Worm (Caenorhabditis elegans) whole organism, young adult: Measurements from ENCODE around the gene F49C5.11.
A peak's percentile ranks its signal among the peaks of the same experiment; 100 is the strongest.

Experiments
- B0019.2 ChIP-seq: fragments of 200-800 bp; sonication (Bioruptor generic); conservative IDR thresholded peaks from 2 replicates; pipeline ENCODE4 v1.3.6; 2022; ENCODE audit warnings: missing genetic modification reagents, missing genetic modification characterization, missing compliant biosample characterization
- B0035.1 ChIP-seq: sonication (generic microtip); optimal IDR thresholded peaks from 2 replicates; lab custom pipeline; 2016; ENCODE audit warnings: missing genetic modification characterization, mild to moderate bottlenecking, missing compliant biosample characterization, missing genotype, missing genetic modification reagents
- C06A6.2 ChIP-seq: fragments of 200-800 bp; sonication (Bioruptor generic); conservative IDR thresholded peaks from 2 replicates; pipeline ENCODE4 v1.3.6; 2022; ENCODE audit warnings: missing genetic modification characterization, missing compliant biosample characterization
- D2030.7 ChIP-seq: fragments of 200-800 bp; sonication (Bioruptor generic); IDR thresholded peaks from 2 replicates; pipeline ENCODE4 v1.3.6; 2022; ENCODE audit warnings: missing genetic modification reagents, missing genetic modification characterization, missing compliant biosample characterization
- F52B5.7 ChIP-seq: sonication (generic microtip); optimal IDR thresholded peaks from 2 replicates; lab custom pipeline; 2016; ENCODE audit warnings: mild to moderate bottlenecking, missing genetic modification characterization, missing compliant biosample characterization
- F57C9.4 ChIP-seq: sonication (generic microtip); optimal IDR thresholded peaks from 2 replicates; lab custom pipeline; 2017; ENCODE audit warnings: mild to moderate bottlenecking, missing genetic modification characterization, missing compliant biosample characterization
- T26A5.8 ChIP-seq: sonication (generic microtip); optimal IDR thresholded peaks from 2 replicates; lab custom pipeline; 2016; ENCODE audit warnings: missing genetic modification characterization, missing compliant biosample characterization
- Y67H2A.10 ChIP-seq: fragments of 200-800 bp; sonication (Bioruptor generic); conservative IDR thresholded peaks from 2 replicates; pipeline ENCODE4 v1.3.6; 2022; ENCODE audit warnings: missing genetic modification reagents, missing genetic modification characterization, missing compliant biosample characterization
- Y79H2A.3 ChIP-seq: fragments of 200-800 bp; sonication (Bioruptor generic); conservative IDR thresholded peaks from 2 replicates; pipeline ENCODE4 v1.3.6; 2022; ENCODE audit warnings: missing genetic modification reagents, missing genetic modification characterization, missing compliant biosample characterization
- ama-1 ChIP-seq, 3 experiments: fragments of 150-350 bp in 1 of 3; sonication (generic microtip) in 2 of 3; optimal IDR thresholded peaks; 2 replicates each; lab custom pipeline; 2014 to 2018; ENCODE audit warnings: missing biosample characterization in 2 of 3, missing genetic modification characterization in 2 of 3, missing genetic modification reagents in 2 of 3
- athp-1 ChIP-seq: sonication (generic microtip); optimal IDR thresholded peaks from 2 replicates; lab custom pipeline; 2017; ENCODE audit warnings: mild to moderate bottlenecking, missing genetic modification characterization, missing compliant biosample characterization
- bed-1 ChIP-seq: fragments of 200-800 bp; sonication (Bioruptor generic); IDR thresholded peaks from 2 replicates; pipeline ENCODE4 v1.3.6; 2022; ENCODE audit warnings: missing genetic modification reagents, missing genetic modification characterization, missing compliant biosample characterization
- ceh-27 ChIP-seq: fragments of 200-800 bp; sonication (Bioruptor generic); optimal IDR thresholded peaks from 2 replicates; lab custom pipeline; 2018; ENCODE audit warnings: mild to moderate bottlenecking, missing genetic modification characterization, moderate library complexity, missing compliant biosample characterization
- ceh-91 ChIP-seq: fragments of 200-800 bp; sonication (Bioruptor generic); IDR thresholded peaks from 2 replicates; pipeline ENCODE4 v1.3.6; 2022; ENCODE audit warnings: missing genetic modification reagents, missing genetic modification characterization, missing compliant biosample characterization
- die-1 ChIP-seq: sonication (generic microtip); optimal IDR thresholded peaks from 2 replicates; lab custom pipeline; 2016; ENCODE audit warnings: missing genotype, mild to moderate bottlenecking, missing genetic modification characterization, missing compliant biosample characterization
- dpff-1 ChIP-seq: sonication (generic microtip); optimal IDR thresholded peaks from 2 replicates; lab custom pipeline; 2017; ENCODE audit warnings: mild to moderate bottlenecking, missing genetic modification characterization, missing compliant biosample characterization
- efl-1 ChIP-seq: fragments of 150-350 bp; optimal IDR thresholded peaks from 2 replicates; lab custom pipeline; 2014; ENCODE audit warnings: missing biosample characterization, missing genetic modification reagents, missing genetic modification characterization
- egl-18 ChIP-seq: fragments of 200-800 bp; sonication (Bioruptor generic); IDR thresholded peaks from 2 replicates; pipeline ENCODE4 v1.3.6; 2022; ENCODE audit warnings: missing genetic modification reagents, missing genetic modification characterization, missing compliant biosample characterization
- ets-4 ChIP-seq: fragments of 200-800 bp; sonication (Bioruptor generic); optimal IDR thresholded peaks from 2 replicates; lab custom pipeline; 2018; ENCODE audit warnings: mild to moderate bottlenecking, missing genetic modification characterization, missing compliant biosample characterization
- gei-17 ChIP-seq: fragments of 200-800 bp; sonication (Bioruptor generic); optimal IDR thresholded peaks from 2 replicates; lab custom pipeline; 2018; ENCODE audit warnings: mild to moderate bottlenecking, missing genetic modification characterization, missing compliant biosample characterization
- hlh-12 ChIP-seq: sonication (generic microtip); optimal IDR thresholded peaks from 2 replicates; lab custom pipeline; 2016; ENCODE audit warnings: missing genetic modification characterization, missing compliant biosample characterization
- hlh-26 ChIP-seq: fragments of 200-800 bp; sonication (Bioruptor generic); conservative IDR thresholded peaks from 2 replicates; pipeline ENCODE4 v1.3.6; 2022; ENCODE audit warnings: missing genetic modification reagents, missing genetic modification characterization, missing compliant biosample characterization
- hmg-1.2 ChIP-seq: fragments of 200-800 bp; sonication (Bioruptor generic); IDR thresholded peaks from 2 replicates; pipeline ENCODE4 v1.3.6; 2022; ENCODE audit warnings: missing genetic modification reagents, missing genetic modification characterization, missing compliant biosample characterization
- hsf-1 ChIP-seq: fragments of 200-800 bp; sonication (Bioruptor generic); IDR thresholded peaks from 2 replicates; pipeline ENCODE4 v1.3.6; 2022; ENCODE audit warnings: missing genetic modification reagents, missing genetic modification characterization, missing compliant biosample characterization
- lag-1 ChIP-seq: fragments of 200-800 bp; sonication (Bioruptor generic); IDR thresholded peaks from 2 replicates; pipeline ENCODE4 v1.3.6; 2022; ENCODE audit warnings: missing genetic modification reagents, missing genetic modification characterization, missing compliant biosample characterization
- lin-40 ChIP-seq: sonication (generic microtip); optimal IDR thresholded peaks from 2 replicates; lab custom pipeline; 2016; ENCODE audit warnings: missing genetic modification characterization, mild to moderate bottlenecking, missing compliant biosample characterization, missing genotype, missing genetic modification reagents
- lin-54 ChIP-seq: fragments of 200-800 bp; sonication (Bioruptor generic); optimal IDR thresholded peaks from 2 replicates; lab custom pipeline; 2018; ENCODE audit warnings: mild to moderate bottlenecking, missing genetic modification characterization, missing compliant biosample characterization
- lsl-1 ChIP-seq: fragments of 200-800 bp; sonication (Bioruptor generic); optimal IDR thresholded peaks from 2 replicates; lab custom pipeline; 2018; ENCODE audit warnings: mild to moderate bottlenecking, missing genetic modification characterization, moderate library complexity, missing compliant biosample characterization
- madf-10 ChIP-seq: sonication (generic microtip); optimal IDR thresholded peaks from 2 replicates; lab custom pipeline; 2016; ENCODE audit warnings: mild to moderate bottlenecking, missing genetic modification characterization, missing compliant biosample characterization
- madf-3 ChIP-seq: fragments of 200-800 bp; sonication (Bioruptor generic); IDR thresholded peaks from 2 replicates; pipeline ENCODE4 v1.3.6; 2022; ENCODE audit warnings: missing genetic modification reagents, missing genetic modification characterization, missing compliant biosample characterization
- nfya-1 ChIP-seq: sonication (generic microtip); optimal IDR thresholded peaks from 2 replicates; lab custom pipeline; 2017; ENCODE audit warnings: antibody characterized with exemption, missing compliant biosample characterization, missing genetic modification characterization, borderline replicate concordance; ENCODE audit not compliant: insufficient read depth
- nfya-2 ChIP-seq: fragments of 200-800 bp; sonication (Bioruptor generic); IDR thresholded peaks from 2 replicates; pipeline ENCODE4 v1.3.6; 2022; ENCODE audit warnings: missing genetic modification reagents, missing genetic modification characterization, missing compliant biosample characterization
- nfyb-1 ChIP-seq: fragments of 200-800 bp; sonication (Bioruptor generic); IDR thresholded peaks from 2 replicates; pipeline ENCODE4 v1.3.6; 2022; ENCODE audit warnings: missing genetic modification reagents, missing genetic modification characterization, missing compliant biosample characterization
- nhr-120 ChIP-seq: fragments of 200-800 bp; sonication (Bioruptor generic); IDR thresholded peaks from 2 replicates; pipeline ENCODE4 v1.3.6; 2022; ENCODE audit warnings: missing genetic modification characterization, missing compliant biosample characterization
- nhr-27 ChIP-seq: fragments of 200-800 bp; sonication (Bioruptor generic); optimal IDR thresholded peaks from 2 replicates; lab custom pipeline; 2018; ENCODE audit warnings: mild to moderate bottlenecking, missing genetic modification characterization, moderate library complexity, missing compliant biosample characterization
- nhr-80 ChIP-seq: sonication (generic microtip); optimal IDR thresholded peaks from 2 replicates; lab custom pipeline; 2016; ENCODE audit warnings: missing genetic modification characterization, missing compliant biosample characterization
- rpc-1 ChIP-seq, 2 experiments: fragments of 150-350 bp in 1 of 2; sonication (generic microtip) in 1 of 2; optimal IDR thresholded peaks; 2 replicates each; lab custom pipeline; 2014 to 2018; ENCODE audit warnings: missing biosample characterization in 1 of 2, missing genetic modification characterization in 1 of 2, missing genetic modification reagents in 1 of 2, missing genotype in 1 of 2
- sdz-38 ChIP-seq: sonication (generic microtip); optimal IDR thresholded peaks from 2 replicates; lab custom pipeline; 2016; ENCODE audit warnings: missing genotype, missing genetic modification characterization, missing compliant biosample characterization
- sea-2 ChIP-seq: fragments of 200-800 bp; sonication (Bioruptor generic); IDR thresholded peaks from 2 replicates; pipeline ENCODE4 v1.3.6; 2022; ENCODE audit warnings: missing genetic modification characterization, missing compliant biosample characterization
- snpc-3.4 ChIP-seq: sonication (generic microtip); optimal IDR thresholded peaks from 2 replicates; lab custom pipeline; 2017; ENCODE audit warnings: missing genetic modification characterization, mild to moderate bottlenecking, missing compliant biosample characterization, antibody characterized with exemption, moderate library complexity, missing genotype, missing genetic modification reagents
- somi-1 ChIP-seq: fragments of 200-800 bp; sonication (Bioruptor generic); optimal IDR thresholded peaks from 2 replicates; lab custom pipeline; 2018; ENCODE audit warnings: mild to moderate bottlenecking, missing genetic modification characterization, missing compliant biosample characterization
- sptf-2 ChIP-seq: fragments of 200-800 bp; sonication (Bioruptor generic); optimal IDR thresholded peaks from 2 replicates; lab custom pipeline; 2018; ENCODE audit warnings: mild to moderate bottlenecking, missing genetic modification characterization, missing compliant biosample characterization
- tbx-9 ChIP-seq: sonication (generic microtip); optimal IDR thresholded peaks from 2 replicates; lab custom pipeline; 2016; ENCODE audit warnings: borderline replicate concordance, missing genetic modification characterization, inconsistent platforms, missing compliant biosample characterization
- zfh-2 ChIP-seq: fragments of 200-800 bp; sonication (Bioruptor generic); conservative IDR thresholded peaks from 2 replicates; pipeline ENCODE4 v1.3.6; 2022; ENCODE audit warnings: missing genetic modification reagents, missing genetic modification characterization, missing compliant biosample characterization
- zim-3 ChIP-seq: sonication (generic microtip); optimal IDR thresholded peaks from 2 replicates; lab custom pipeline; 2017; ENCODE audit warnings: mild to moderate bottlenecking, missing genetic modification characterization, moderate library complexity, missing compliant biosample characterization
- ztf-22 ChIP-seq: fragments of 200-800 bp; sonication (Bioruptor generic); optimal IDR thresholded peaks from 2 replicates; lab custom pipeline; 2018; ENCODE audit warnings: mild to moderate bottlenecking, missing genetic modification characterization, moderate library complexity, missing compliant biosample characterization
- ztf-25 ChIP-seq: fragments of 200-800 bp; sonication (Bioruptor generic); IDR thresholded peaks from 2 replicates; pipeline ENCODE4 v1.3.6; 2022; ENCODE audit warnings: missing genetic modification reagents, missing genetic modification characterization, missing compliant biosample characterization
- ztf-3 ChIP-seq: fragments of 200-800 bp; sonication (Bioruptor generic); optimal IDR thresholded peaks from 2 replicates; lab custom pipeline; 2018; ENCODE audit warnings: mild to moderate bottlenecking, missing genetic modification characterization, missing compliant biosample characterization
- ztf-6 ChIP-seq: fragments of 200-800 bp; sonication (Bioruptor generic); IDR thresholded peaks from 2 replicates; pipeline ENCODE4 v1.3.6; 2022; ENCODE audit warnings: missing genetic modification reagents, missing genetic modification characterization, missing compliant biosample characterization

Gene F49C5.11

DNA sequence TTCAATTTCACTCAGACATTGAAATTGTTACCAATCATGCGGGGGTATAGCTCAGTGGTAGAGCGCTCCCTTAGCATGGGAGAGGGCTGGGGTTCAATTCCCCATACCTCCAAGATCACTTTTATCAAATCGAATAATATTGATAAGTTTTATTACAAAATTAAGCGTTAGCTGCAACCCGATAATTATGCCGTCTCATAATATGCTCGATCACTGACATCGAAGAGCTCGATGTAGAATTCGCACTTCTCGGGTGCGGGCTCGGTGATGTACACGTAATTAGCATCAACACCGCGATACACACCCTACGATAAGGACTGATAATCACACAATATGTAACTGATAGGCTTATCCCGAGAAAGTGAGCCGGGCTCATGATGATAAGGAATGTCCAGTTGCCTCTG, 13.1 kb upstream of the F49C5.11 start:
- no peak for TF ChIP-seq sdz-38
- TF ChIP-seq ama-1 (optimal IDR thresholded peaks at IDR 0.05; lab: Kevin White, UChicago) = no peak
- TF ChIP-seq ama-1 (GFP tag; optimal IDR thresholded peaks at IDR 0.05; lab: Kevin White, UChicago) = no peak
- TF ChIP-seq T26A5.8 = no peak
- peak; percentile 37 for TF ChIP-seq madf-10
- no peak for TF ChIP-seq ztf-6
- no peak for TF ChIP-seq ztf-3 (GFP tag; lab: Kevin White, UChicago)
- no peak for TF ChIP-seq ceh-27 (GFP tag; lab: Kevin White, UChicago)
- TF ChIP-seq nhr-120 (GFP tag; lab: Robert Waterston, UW) = no peak; the same call in 1 of the 2 replicates
- no peak for TF ChIP-seq ceh-91
- TF ChIP-seq nhr-27 (tag; lab: Kevin White, UChicago) = no peak
- peak; percentile 1 for TF ChIP-seq lin-54 (GFP tag; lab: Kevin White, UChicago)
- TF ChIP-seq ets-4 (GFP tag; lab: Kevin White, UChicago) = no peak
- TF ChIP-seq D2030.7 (GFP tag; lab: Robert Waterston, UW) = no peak; the same call in none of the 2 replicates
- no peak for TF ChIP-seq Y79H2A.3 (GFP tag; lab: Robert Waterston, UW)
- TF ChIP-seq hsf-1 (GFP tag; lab: Robert Waterston, UW) = no peak
- no peak for TF ChIP-seq hlh-12
- peak; percentile 35 for TF ChIP-seq zim-3 (tag; lab: Kevin White, UChicago)
- no peak for TF ChIP-seq B0035.1 (tag; lab: Kevin White, UChicago)
- no peak for TF ChIP-seq bed-1
- no peak for TF ChIP-seq nfya-2 (GFP tag; lab: Robert Waterston, UW)
- TF ChIP-seq gei-17 = no peak
- no peak for TF ChIP-seq lag-1
- no peak for TF ChIP-seq madf-3 (GFP tag; lab: Robert Waterston, UW)
- TF ChIP-seq F52B5.7 (tag; lab: Kevin White, UChicago) = no peak
- TF ChIP-seq hmg-1.2 (GFP tag; lab: Robert Waterston, UW) = peak; percentile 48
- peak; percentile 19 for TF ChIP-seq athp-1 (tag; lab: Kevin White, UChicago)
- TF ChIP-seq ztf-22 (GFP tag; lab: Kevin White, UChicago) = no peak
- TF ChIP-seq zfh-2 (GFP tag; lab: Robert Waterston, UW) = no peak
- TF ChIP-seq F57C9.4 (tag; lab: Kevin White, UChicago) = no peak
- no peak for TF ChIP-seq B0019.2 (GFP tag; lab: Robert Waterston, UW)
- peak; percentile 54 for TF ChIP-seq snpc-3.4 (tag; lab: Kevin White, UChicago)
- no peak for TF ChIP-seq nfya-1 (tag; lab: Kevin White, UChicago)
- no peak for TF ChIP-seq sptf-2 (GFP tag; lab: Kevin White, UChicago)
- no peak for TF ChIP-seq lsl-1 (GFP tag; lab: Kevin White, UChicago)
- TF ChIP-seq lin-40 (tag; lab: Kevin White, UChicago) = no peak
- peak; percentile 39 for TF ChIP-seq nhr-80 (tag; lab: Kevin White, UChicago)
- TF ChIP-seq C06A6.2 = no peak
- peak; percentile 21 for TF ChIP-seq efl-1
- TF ChIP-seq sea-2 (GFP tag; lab: Robert Waterston, UW) = no peak
- no peak for TF ChIP-seq tbx-9 (tag; lab: Kevin White, UChicago)
- TF ChIP-seq hlh-26 (GFP tag; lab: Robert Waterston, UW) = no peak
- peak; percentile 36; the same call in 1 of the 2 replicates for TF ChIP-seq ztf-25 (GFP tag; lab: Robert Waterston, UW)
- TF ChIP-seq somi-1 (GFP tag; lab: Kevin White, UChicago) = no peak
- no peak for TF ChIP-seq Y67H2A.10 (GFP tag; lab: Robert Waterston, UW)
- no peak for TF ChIP-seq egl-18
- no peak for TF ChIP-seq dpff-1 (tag; lab: Kevin White, UChicago)
- peak; percentile 62 for TF ChIP-seq rpc-1 (optimal IDR thresholded peaks at IDR 0.05; lab: Kevin White, UChicago)
- peak; percentile 84 for TF ChIP-seq rpc-1 (tag; optimal IDR thresholded peaks at IDR 0.05; lab: Kevin White, UChicago)
- peak; percentile 69 for TF ChIP-seq die-1 (tag; lab: Kevin White, UChicago)
- peak; percentile 72 for TF ChIP-seq nfyb-1 (GFP tag; lab: Robert Waterston, UW)
